Fruit fly (Drosophila melanogaster) whole organism, embryonic: ENCODE data around the gene CG11617.

Experiments
- CG1024 ChIP-seq: fragments of 200-800 bp; sonication (Bioruptor generic); IDR thresholded peaks from 2 replicates; pipeline ENCODE4 v1.3.6; 2022; ENCODE audit warnings: missing biosample characterization, missing genetic modification characterization
- CG10959 ChIP-seq: fragments of 200-800 bp; sonication (Bioruptor generic); IDR thresholded peaks from 2 replicates; pipeline ENCODE4 v1.3.6; 2022; ENCODE audit warnings: missing biosample characterization, missing genetic modification characterization
- CG13424 ChIP-seq: fragments of 200-800 bp; sonication (Bioruptor generic); optimal IDR thresholded peaks from 2 replicates; lab custom pipeline; 2019; ENCODE audit warnings: missing biosample characterization, mild to moderate bottlenecking, missing genetic modification characterization, moderate library complexity
- CG1529 ChIP-seq: fragments of 200-800 bp; sonication (Bioruptor generic); optimal IDR thresholded peaks from 3 replicates; lab custom pipeline; 2018; ENCODE audit warnings: missing biosample characterization, missing genetic modification characterization
- CG17385 ChIP-seq: fragments of 200-800 bp; sonication (Bioruptor generic); optimal IDR thresholded peaks from 3 replicates; lab custom pipeline; 2018; ENCODE audit warnings: missing biosample characterization, mild to moderate bottlenecking, missing genetic modification characterization
- CG18599 ChIP-seq: fragments of 200-800 bp; sonication (Bioruptor generic); optimal IDR thresholded peaks from 3 replicates; lab custom pipeline; 2017; ENCODE audit warnings: missing biosample characterization, missing genetic modification characterization, mild to moderate bottlenecking, moderate library complexity, missing genetic modification reagents
- CG2116 ChIP-seq: fragments of 200-800 bp; sonication (Bioruptor generic); optimal IDR thresholded peaks from 3 replicates; lab custom pipeline; 2018; ENCODE audit warnings: missing biosample characterization, mild to moderate bottlenecking, missing genetic modification characterization
- CG30403 ChIP-seq: fragments of 200-800 bp; sonication (Bioruptor generic); optimal IDR thresholded peaks from 3 replicates; lab custom pipeline; 2016; ENCODE audit warnings: missing biosample characterization, missing genetic modification characterization
- CG30431 ChIP-seq: fragments of 200-800 bp; sonication (Bioruptor generic); optimal IDR thresholded peaks from 2 replicates; lab custom pipeline; 2017; ENCODE audit warnings: missing biosample characterization, missing genetic modification characterization
- CG31224 ChIP-seq: fragments of 200-800 bp; sonication (Bioruptor generic); IDR thresholded peaks from 2 replicates; pipeline ENCODE4 v1.3.6; 2022; ENCODE audit warnings: missing biosample characterization, missing genetic modification characterization
- CG3281 ChIP-seq: fragments of 200-800 bp; sonication (Bioruptor generic); optimal IDR thresholded peaks from 3 replicates; lab custom pipeline; 2017; ENCODE audit warnings: missing biosample characterization, mild to moderate bottlenecking, missing genetic modification characterization
- CG4730 ChIP-seq: fragments of 200-800 bp; sonication (Bioruptor generic); IDR thresholded peaks from 2 replicates; pipeline ENCODE4 v1.3.6; 2022; ENCODE audit warnings: missing biosample characterization, missing genetic modification characterization
- CG6791 ChIP-seq: fragments of 200-800 bp; sonication (Bioruptor generic); IDR thresholded peaks from 3 replicates; pipeline ENCODE4 v1.3.6; 2022; ENCODE audit warnings: missing biosample characterization, missing genetic modification characterization; ENCODE audit not compliant: partially characterized antibody
- CG7745 ChIP-seq: fragments of 200-800 bp; sonication (Bioruptor generic); optimal IDR thresholded peaks from 2 replicates; lab custom pipeline; 2018; ENCODE audit warnings: missing biosample characterization, mild to moderate bottlenecking, missing genetic modification characterization, moderate library complexity
- CG9932 ChIP-seq: fragments of 200-800 bp; sonication (Bioruptor generic); IDR thresholded peaks from 2 replicates; pipeline ENCODE4 v1.3.6; 2022; ENCODE audit warnings: missing biosample characterization, missing genetic modification characterization
- Dad ChIP-seq: fragments of 200-800 bp; sonication (Bioruptor generic); optimal IDR thresholded peaks from 3 replicates; lab custom pipeline; 2016; ENCODE audit warnings: missing biosample characterization, missing genetic modification characterization
- Deaf1 ChIP-seq: fragments of 200-800 bp; optimal IDR thresholded peaks from 3 replicates; lab custom pipeline; 2019; ENCODE audit warnings: missing biosample characterization, mild to moderate bottlenecking, missing genetic modification characterization, moderate library complexity
- Dll ChIP-seq: fragments of 200-800 bp; sonication (Bioruptor generic); IDR thresholded peaks from 4 replicates; pipeline ENCODE4 v1.3.6; 2022; ENCODE audit warnings: missing biosample characterization, missing genetic modification characterization; ENCODE audit not compliant: partially characterized antibody
- Gsc ChIP-seq: fragments of 200-800 bp; sonication (Bioruptor generic); IDR thresholded peaks from 2 replicates; pipeline ENCODE4 v1.3.6; 2022; ENCODE audit warnings: missing biosample characterization, missing genetic modification characterization
- H15 ChIP-seq: fragments of 200-800 bp; sonication (Bioruptor generic); IDR thresholded peaks from 3 replicates; pipeline ENCODE4 v1.3.6; 2022; ENCODE audit warnings: missing biosample characterization, missing genetic modification characterization
- Jarid2 ChIP-seq: fragments of 200-800 bp; sonication (Bioruptor generic); optimal IDR thresholded peaks from 3 replicates; lab custom pipeline; 2017; ENCODE audit warnings: mild to moderate bottlenecking, missing biosample characterization, missing genetic modification reagents, missing genetic modification characterization
- Mad ChIP-seq: fragments of 200-800 bp; sonication (Bioruptor generic); optimal IDR thresholded peaks from 2 replicates; lab custom pipeline; 2016; ENCODE audit warnings: missing biosample characterization, missing genetic modification characterization
- Max ChIP-seq: fragments of 200-800 bp; sonication (Bioruptor generic); optimal IDR thresholded peaks from 2 replicates; lab custom pipeline; 2016; ENCODE audit warnings: missing biosample characterization, mild to moderate bottlenecking, missing genetic modification characterization
- Mes4 ChIP-seq: fragments of 200-800 bp; sonication (Bioruptor generic); optimal IDR thresholded peaks from 2 replicates; lab custom pipeline; 2016; ENCODE audit warnings: missing biosample characterization, missing genetic modification characterization
- NK7.1 ChIP-seq: fragments of 200-800 bp; sonication (Bioruptor generic); optimal IDR thresholded peaks from 3 replicates; lab custom pipeline; 2016; ENCODE audit warnings: missing biosample characterization, missing genetic modification characterization
- Rfx ChIP-seq: fragments of 200-800 bp; sonication (Bioruptor generic); IDR thresholded peaks from 2 replicates; pipeline ENCODE4 v1.3.6; 2022; ENCODE audit warnings: missing biosample characterization, missing genetic modification characterization
- Sox100B ChIP-seq: fragments of 200-800 bp; sonication (Bioruptor generic); optimal IDR thresholded peaks from 3 replicates; lab custom pipeline; 2018; ENCODE audit warnings: missing biosample characterization, mild to moderate bottlenecking, missing genetic modification characterization
- Sry-δ ChIP-seq: fragments of 200-800 bp; sonication (Bioruptor generic); optimal IDR thresholded peaks from 2 replicates; lab custom pipeline; 2016; ENCODE audit warnings: missing biosample characterization, missing genetic modification characterization
- Ssrp ChIP-seq: fragments of 200-800 bp; sonication (Bioruptor generic); optimal IDR thresholded peaks from 2 replicates; lab custom pipeline; 2018; ENCODE audit warnings: missing biosample characterization, mild to moderate bottlenecking, missing genetic modification characterization, moderate library complexity
- Xbp1 ChIP-seq: fragments of 200-800 bp; sonication (Bioruptor generic); optimal IDR thresholded peaks from 3 replicates; lab custom pipeline; 2016; ENCODE audit warnings: missing biosample characterization, mild to moderate bottlenecking, missing genetic modification characterization
- amos ChIP-seq: fragments of 200-800 bp; sonication (Bioruptor generic); IDR thresholded peaks from 2 replicates; pipeline ENCODE4 v1.3.6; 2022; ENCODE audit warnings: missing biosample characterization, missing genetic modification characterization; ENCODE audit not compliant: partially characterized antibody
- chif ChIP-seq, 2 experiments: fragments of 200-800 bp; sonication (Bioruptor generic); optimal IDR thresholded peaks; 3 replicates each; lab custom pipeline; 2016; ENCODE audit warnings: missing biosample characterization in 2 of 2, missing genetic modification characterization in 2 of 2
- chinmo ChIP-seq: fragments of 200-800 bp; sonication (Bioruptor generic); IDR thresholded peaks from 4 replicates; pipeline ENCODE4 v1.3.6; 2022; ENCODE audit warnings: missing biosample characterization, missing genetic modification characterization; ENCODE audit not compliant: partially characterized antibody
- corto ChIP-seq: fragments of 200-800 bp; sonication (Bioruptor generic); optimal IDR thresholded peaks from 2 replicates; lab custom pipeline; 2016; ENCODE audit warnings: missing biosample characterization, mild to moderate bottlenecking, missing genetic modification characterization, moderate library complexity
- da ChIP-seq: fragments of 200-800 bp; sonication (Bioruptor generic); optimal IDR thresholded peaks from 2 replicates; lab custom pipeline; 2016; ENCODE audit warnings: missing biosample characterization, missing genetic modification characterization
- exex ChIP-seq: fragments of 200-800 bp; sonication (Bioruptor generic); optimal IDR thresholded peaks from 4 replicates; lab custom pipeline; 2018; ENCODE audit warnings: missing biosample characterization, mild to moderate bottlenecking, missing genetic modification characterization, moderate library complexity
- gce ChIP-seq: fragments of 200-800 bp; sonication (Bioruptor generic); IDR thresholded peaks from 3 replicates; pipeline ENCODE4 v1.3.6; 2022; ENCODE audit warnings: missing biosample characterization, missing genetic modification characterization
- gsb-n ChIP-seq: fragments of 200-800 bp; sonication (Bioruptor generic); optimal IDR thresholded peaks from 3 replicates; lab custom pipeline; 2018; ENCODE audit warnings: missing biosample characterization, mild to moderate bottlenecking, missing genetic modification characterization
- oc ChIP-seq: fragments of 200-800 bp; sonication (Bioruptor generic); optimal IDR thresholded peaks from 2 replicates; lab custom pipeline; 2018; ENCODE audit warnings: missing biosample characterization, mild to moderate bottlenecking, missing genetic modification characterization, moderate library complexity
- pb ChIP-seq: fragments of 200-800 bp; sonication (Bioruptor generic); optimal IDR thresholded peaks from 3 replicates; lab custom pipeline; 2016; ENCODE audit warnings: missing biosample characterization, missing genetic modification characterization
- phol ChIP-seq: fragments of 200-800 bp; sonication (Bioruptor generic); optimal IDR thresholded peaks from 3 replicates; lab custom pipeline; 2018; ENCODE audit warnings: missing biosample characterization, mild to moderate bottlenecking, missing genetic modification characterization, moderate library complexity
- salm ChIP-seq: fragments of 200-800 bp; sonication (Bioruptor generic); optimal IDR thresholded peaks from 2 replicates; lab custom pipeline; 2018; ENCODE audit warnings: missing biosample characterization, mild to moderate bottlenecking, missing genetic modification characterization
- stc ChIP-seq: fragments of 200-800 bp; sonication (Bioruptor generic); IDR thresholded peaks from 2 replicates; pipeline ENCODE4 v1.3.6; 2022; ENCODE audit warnings: missing biosample characterization, missing genetic modification characterization
- sug ChIP-seq: fragments of 200-800 bp; optimal IDR thresholded peaks from 2 replicates; lab custom pipeline; 2019; ENCODE audit warnings: missing biosample characterization, mild to moderate bottlenecking, missing genetic modification characterization, moderate library complexity
- tll ChIP-seq, 2 experiments: fragments of 200-800 bp in 1 of 2; fragments of >200 bp in 1 of 2; sonication (Bioruptor generic) in 1 of 2; optimal IDR thresholded peaks; 2 replicates each; lab custom pipeline; 2017 to 2019; ENCODE audit warnings: missing biosample characterization in 2 of 2, missing genetic modification characterization in 2 of 2, mild to moderate bottlenecking in 1 of 2, moderate library complexity in 1 of 2
- trh ChIP-seq: fragments of 200-800 bp; sonication (Bioruptor generic); optimal IDR thresholded peaks from 2 replicates; lab custom pipeline; 2016; ENCODE audit warnings: missing biosample characterization, missing genetic modification characterization
- unpg ChIP-seq: fragments of 200-800 bp; sonication (Bioruptor generic); optimal IDR thresholded peaks from 3 replicates; lab custom pipeline; 2018; ENCODE audit warnings: missing biosample characterization, mild to moderate bottlenecking, missing genetic modification characterization, moderate library complexity
- vnd ChIP-seq: fragments of 200-800 bp; sonication (Bioruptor generic); IDR thresholded peaks from 3 replicates; pipeline ENCODE4 v1.3.6; 2022; ENCODE audit warnings: missing biosample characterization, missing genetic modification characterization; ENCODE audit not compliant: partially characterized antibody
- vvl ChIP-seq: fragments of 200-800 bp; sonication (Bioruptor generic); IDR thresholded peaks from 2 replicates; pipeline ENCODE4 v1.3.6; 2022; ENCODE audit warnings: missing biosample characterization, missing genetic modification characterization

The CG11617 gene

DNA sequence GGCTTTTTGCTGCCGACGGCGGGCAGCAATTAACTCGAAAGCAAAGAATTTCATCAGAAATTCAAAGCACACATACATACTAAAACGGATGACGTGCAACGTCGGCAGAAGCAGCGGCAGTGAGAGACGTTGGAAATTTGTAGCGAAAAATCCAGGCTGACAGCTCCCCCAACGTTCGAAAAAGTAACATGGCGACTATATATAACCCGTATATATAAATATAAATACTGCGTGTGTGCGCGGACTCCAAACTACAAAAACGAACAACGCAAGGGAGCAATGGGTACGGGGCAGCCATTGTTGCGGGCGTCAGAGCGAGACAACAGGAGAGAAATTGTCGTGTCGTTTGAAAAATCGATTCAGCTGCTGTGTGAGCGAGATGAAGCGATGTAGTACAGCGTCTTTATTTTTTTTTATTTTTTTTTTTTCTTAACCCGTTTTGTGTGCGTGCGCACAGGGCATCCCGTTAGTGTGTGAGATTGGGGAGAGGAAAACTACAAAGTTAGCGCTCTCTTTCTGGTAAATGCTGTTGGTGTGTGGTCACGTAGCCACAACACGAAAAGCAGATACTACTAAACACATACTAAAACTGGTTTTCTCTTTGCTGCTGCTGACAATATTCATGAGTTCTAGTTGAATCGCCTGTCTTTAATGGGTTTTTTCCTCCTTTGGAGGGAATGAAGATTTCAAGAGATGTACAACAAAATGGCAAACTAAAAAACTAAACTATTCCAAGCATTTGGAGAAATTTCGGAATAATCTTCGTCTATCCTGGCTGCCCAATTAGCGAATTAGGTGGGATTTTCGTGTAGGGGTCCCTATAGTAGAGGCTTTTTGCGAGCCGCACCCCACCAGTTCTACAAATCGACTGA is 46.3 kb downstream of the CG11617 start (continued):
- TF ChIP-seq Jarid2 (GFP tag; lab: Kevin White, UChicago) (peak; percentile 79), Rfx (GFP tag; lab: Robert Waterston, UW) (no peak), oc (tag; lab: Kevin White, UChicago) (peak; percentile 61), CG31224 (no peak), Dad (GFP tag; lab: Kevin White, UChicago) (peak; percentile 12), CG30431 (GFP tag; lab: Kevin White, UChicago) (no peak), stc (GFP tag; lab: Robert Waterston, UW) (no peak), gce (no peak), sug (tag; lab: Kevin White, UChicago) (peak; percentile 90), phol (tag; lab: Kevin White, UChicago) (peak; percentile 93), CG17385 (GFP tag; lab: Kevin White, UChicago) (peak; percentile 37), H15 (GFP tag; lab: Robert Waterston, UW) (no peak), Max (GFP tag; lab: Kevin White, UChicago) (peak; percentile 32), CG9932 (GFP tag; lab: Robert Waterston, UW) (no peak), Dll (no peak), da (GFP tag; lab: Kevin White, UChicago) (peak; percentile 11), tll (GFP tag; optimal IDR thresholded peaks at IDR 0.05; lab: Kevin White, UChicago) (no peak), Xbp1 (no peak), Mes4 (GFP tag; lab: Kevin White, UChicago) (peak; percentile 40), vvl (GFP tag; lab: Robert Waterston, UW) (no peak), chif (GFP tag; optimal IDR thresholded peaks at IDR 0.05; lab: Kevin White, UChicago) (no peak), corto (GFP tag; lab: Kevin White, UChicago) (peak; percentile 88), pb (GFP tag; lab: Kevin White, UChicago) (no peak), trh (GFP tag; lab: Kevin White, UChicago) (no peak), CG1024 (GFP tag; lab: Robert Waterston, UW) (no peak), exex (tag; lab: Kevin White, UChicago) (peak; percentile 25), CG6791 (no peak), NK7.1 (GFP tag; lab: Kevin White, UChicago) (no peak), Ssrp (peak; percentile 48), chinmo (no peak), amos (GFP tag; lab: Robert Waterston, UW) (no peak), CG30403 (GFP tag; lab: Kevin White, UChicago) (peak; percentile 9), Sox100B (GFP tag; lab: Kevin White, UChicago) (no peak), salm (tag; lab: Kevin White, UChicago) (no peak), CG1529 (no peak), CG18599 (GFP tag; lab: Kevin White, UChicago) (peak; percentile 29), CG7745 (tag; lab: Kevin White, UChicago) (peak; percentile 30), Gsc (GFP tag; lab: Robert Waterston, UW) (no peak), CG13424 (tag; lab: Kevin White, UChicago) (peak; percentile 5), gsb-n (tag; lab: Kevin White, UChicago) (peak; percentile 5), CG10959 (GFP tag; lab: Robert Waterston, UW) (no peak), Mad (peak; percentile 5), CG2116 (GFP tag; lab: Kevin White, UChicago) (no peak), Deaf1 (peak; percentile 38), unpg (GFP tag; lab: Kevin White, UChicago) (no peak), vnd (GFP tag; lab: Robert Waterston, UW) (no peak), CG3281 (GFP tag; lab: Kevin White, UChicago) (no peak), CG4730 (GFP tag; lab: Robert Waterston, UW) (no peak), Sry-δ (no peak)
